Worm (Caenorhabditis elegans) whole organism, dauer: ENCODE measurements around the gene str-265.
"Not testable (repeated sequence)": the region's sequence is repeated elsewhere in the genome, so short reads cannot be mapped to it uniquely, and the experiment has no call there.

ENCODE experiments used
- unc-62 ChIP-seq: sonication (generic microtip); optimal IDR thresholded peaks from 2 replicates; lab custom pipeline; 2017; ENCODE audit warnings: missing biosample characterization, missing genetic modification reagents, missing genetic modification characterization

Gene str-265

DNA sequence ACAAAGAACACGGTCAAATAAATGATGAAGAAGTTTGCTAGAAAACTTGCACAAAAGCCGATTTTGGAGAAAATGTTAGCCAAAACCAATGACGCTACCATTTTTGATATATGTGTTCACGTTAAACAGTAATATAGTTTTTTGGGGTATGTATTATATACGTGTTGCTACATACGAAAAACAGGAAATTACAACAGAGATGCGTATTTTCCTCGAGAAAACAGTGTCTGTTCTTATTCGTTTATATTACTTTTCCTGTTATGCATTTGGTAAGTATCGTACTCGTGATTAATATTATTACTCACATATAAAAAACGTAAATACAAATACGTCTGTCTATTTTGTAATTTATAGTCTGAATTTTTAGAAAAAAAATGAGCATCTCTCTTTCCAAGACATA is at the start of gene str-265:
Gene str-265 (minus strand): TSS at position 101 of the 400 bp plus-strand sequence.
- not testable (repeated sequence) for TF ChIP-seq unc-62 (GFP tag; lab: Kevin White, UChicago)

ce11 chrV:2453114-2453513 is 46.0 kb upstream of the str-265 start, which contains the start of gene F56A4.3:
Gene F56A4.3, plus strand, starts transcription at chrV:2453414.
- not testable (repeated sequence) for TF ChIP-seq unc-62 (GFP tag; lab: Kevin White, UChicago)

- not testable (repeated sequence) for TF ChIP-seq unc-62 (GFP tag; lab: Kevin White, UChicago)
Observed at ce11 chrV:2428024-2428423, 20.9 kb upstream of the str-265 start, which contains the start of gene str-119. Gene str-119, minus strand, starts transcription at chrV:2428124.
